Worm (Caenorhabditis elegans) whole organism, young adult: ENCODE measurements around the gene unc-9.

Experiments used
- Y67H2A.10 ChIP-seq: fragments of 200-800 bp; sonication (Bioruptor generic); conservative IDR thresholded peaks from 2 replicates; pipeline ENCODE4 v1.3.6; 2022; ENCODE audit warnings: missing genetic modification reagents, missing genetic modification characterization, missing compliant biosample characterization
- Y95B8A.8 ChIP-seq: fragments of 200-800 bp; sonication (Bioruptor generic); IDR thresholded peaks from 2 replicates; pipeline ENCODE4 v1.3.6; 2022; ENCODE audit warnings: missing genetic modification reagents, missing genetic modification characterization, missing compliant biosample characterization
- dpff-1 ChIP-seq: sonication (generic microtip); optimal IDR thresholded peaks from 2 replicates; lab custom pipeline; 2017; ENCODE audit warnings: mild to moderate bottlenecking, missing genetic modification characterization, missing compliant biosample characterization
- nhr-179 ChIP-seq: sonication (generic microtip); optimal IDR thresholded peaks from 2 replicates; lab custom pipeline; 2016; ENCODE audit warnings: mild to moderate bottlenecking, missing genetic modification characterization, missing compliant biosample characterization
- ztf-18 ChIP-seq: sonication (generic microtip); optimal IDR thresholded peaks from 2 replicates; lab custom pipeline; 2016; ENCODE audit warnings: missing genotype, mild to moderate bottlenecking, missing genetic modification characterization, missing compliant biosample characterization
- ztf-22 ChIP-seq: fragments of 200-800 bp; sonication (Bioruptor generic); optimal IDR thresholded peaks from 2 replicates; lab custom pipeline; 2018; ENCODE audit warnings: mild to moderate bottlenecking, missing genetic modification characterization, moderate library complexity, missing compliant biosample characterization

ce11 chrX:13200312-13200711, 1.3 kb upstream of the unc-9 start:
- TF ChIP-seq Y95B8A.8 (GFP tag; lab: Robert Waterston, UW) (no peak), ztf-22 (GFP tag; lab: Kevin White, UChicago) (no peak), dpff-1 (tag; lab: Kevin White, UChicago) (no peak), Y67H2A.10 (no peak), nhr-179 (no peak), ztf-18 (no peak)
